5 fruit fly cellular contexts compared by ENCODE assay signal in genomic region chr2L:11813665-11814087, dm6.
A peak's percentile ranks its signal among the peaks of the same experiment; 100 is the strongest.
TF ChIP-seq lines count a peak whose summit lies in the region.

TSS of gene CycY (minus strand) at chr2L:11813780.

- no peak for TF ChIP-seq CTCF in whole organism, embryonic (GFP tag; optimal IDR thresholded peaks at IDR 0.05; lab: Kevin White, UChicago)

TF ChIP-seq in whole organism, adult, 20 proteins besides CTCF, POLR2A, EP300 and RAD21:
- no peak for TF ChIP-seq tj (GFP tag; optimal IDR thresholded peaks at IDR 0.05; lab: Kevin White, UChicago)
- peak; percentile 11 for TF ChIP-seq kay (GFP tag; lab: Kevin White, UChicago; ENCODE audit: borderline replicate concordance)

TF ChIP-seq in whole organism, embryonic, 481 proteins besides CTCF, POLR2A, EP300 and RAD21 (continues in another document):
- no peak for TF ChIP-seq ken (GFP tag; IDR thresholded peaks at IDR 0.05; lab: Robert Waterston, UW)
- no peak for TF ChIP-seq zfh2 (GFP tag; optimal IDR thresholded peaks at IDR 0.05; lab: Kevin White, UChicago)
- no peak for TF ChIP-seq CG31224 (GFP tag; IDR thresholded peaks at IDR 0.05; lab: Robert Waterston, UW)
- TF ChIP-seq ara (GFP tag; IDR thresholded peaks at IDR 0.05; lab: Robert Waterston, UW) = no peak
- no peak for TF ChIP-seq kni (GFP tag; optimal IDR thresholded peaks at IDR 0.05; lab: Kevin White, UChicago)
- TF ChIP-seq trem (tag; optimal IDR thresholded peaks at IDR 0.05; lab: Kevin White, UChicago) = peak; percentile 69
- TF ChIP-seq BEAF-32 (GFP tag; optimal IDR thresholded peaks at IDR 0.05; lab: Kevin White, UChicago) = peak; percentile 79
- TF ChIP-seq Xbp1 (GFP tag; optimal IDR thresholded peaks at IDR 0.05; lab: Kevin White, UChicago) = peak; percentile 34
- TF ChIP-seq her (GFP tag; optimal IDR thresholded peaks at IDR 0.05; lab: Kevin White, UChicago) = no peak
- TF ChIP-seq oc (tag; optimal IDR thresholded peaks at IDR 0.05; lab: Kevin White, UChicago) = no peak
- no peak for TF ChIP-seq CG3163 (GFP tag; optimal IDR thresholded peaks at IDR 0.05; lab: Kevin White, UChicago)
- TF ChIP-seq CG10959 (GFP tag; IDR thresholded peaks at IDR 0.05; lab: Robert Waterston, UW) = no peak
- TF ChIP-seq Antp (GFP tag; optimal IDR thresholded peaks at IDR 0.05; lab: Kevin White, UChicago) = no peak
- peak; percentile 65 for TF ChIP-seq knrl (GFP tag; IDR thresholded peaks at IDR 0.05; lab: Robert Waterston, UW; ENCODE audit: partially characterized antibody)
- peak; percentile 22 for TF ChIP-seq Ets97D (GFP tag; optimal IDR thresholded peaks at IDR 0.05; lab: Kevin White, UChicago)
- TF ChIP-seq Fer1 (GFP tag; optimal IDR thresholded peaks at IDR 0.05; lab: Kevin White, UChicago) = no peak
- TF ChIP-seq CG11085 (GFP tag; IDR thresholded peaks at IDR 0.05; lab: Robert Waterston, UW) = no peak
- peak in 1 of 2 experiments; percentile 14 for TF ChIP-seq bsh (GFP tag; optimal IDR thresholded peaks at IDR 0.05; lab: Kevin White, UChicago)
- no peak for TF ChIP-seq CG3995 (GFP tag; optimal IDR thresholded peaks at IDR 0.05; lab: Kevin White, UChicago)
- no peak for TF ChIP-seq slp2 (GFP tag; optimal IDR thresholded peaks at IDR 0.05; lab: Kevin White, UChicago)
- TF ChIP-seq cad (GFP tag; optimal IDR thresholded peaks at IDR 0.05; lab: Kevin White, UChicago) = no peak
- no peak for TF ChIP-seq lov (optimal IDR thresholded peaks at IDR 0.05; lab: Kevin White, UChicago)
- TF ChIP-seq lov (GFP tag; IDR thresholded peaks at IDR 0.05; lab: Robert Waterston, UW) = no peak

TF ChIP-seq in whole organism, prepupa, 60 proteins besides CTCF, POLR2A, EP300 and RAD21:
- TF ChIP-seq acj6 (GFP tag; optimal IDR thresholded peaks at IDR 0.05; lab: Kevin White, UChicago) (no peak), Ets21C (GFP tag; optimal IDR thresholded peaks at IDR 0.05; lab: Kevin White, UChicago) (no peak), Sox102F (GFP tag; optimal IDR thresholded peaks at IDR 0.05; lab: Kevin White, UChicago) (no peak), CG6276 (GFP tag; optimal IDR thresholded peaks at IDR 0.05; lab: Kevin White, UChicago) (no peak), fd59A (GFP tag; optimal IDR thresholded peaks at IDR 0.05; lab: Kevin White, UChicago) (no peak), svp (GFP tag; lab: Kevin White, UChicago) (peak; percentile 45), CG1621 (tag; optimal IDR thresholded peaks at IDR 0.05; lab: Kevin White, UChicago) (no peak), CG15336 (GFP tag; IDR thresholded peaks at IDR 0.05; lab: Robert Waterston, UW) (no peak), Eip78C (GFP tag; lab: Kevin White, UChicago) (peak; percentile 71), Hr4 (GFP tag; optimal IDR thresholded peaks at IDR 0.05; lab: Kevin White, UChicago) (peak; percentile 5), cyc (GFP tag; optimal IDR thresholded peaks at IDR 0.05; lab: Kevin White, UChicago) (no peak), Ets96B (tag; optimal IDR thresholded peaks at IDR 0.05; lab: Kevin White, UChicago) (no peak), CG34406 (GFP tag; optimal IDR thresholded peaks at IDR 0.05; lab: Kevin White, UChicago) (no peak), CG7368 (GFP tag; optimal IDR thresholded peaks at IDR 0.05; lab: Kevin White, UChicago) (no peak), Blimp-1 (GFP tag; optimal IDR thresholded peaks at IDR 0.05; lab: Kevin White, UChicago) (no peak), achi (GFP tag; optimal IDR thresholded peaks at IDR 0.05; lab: Kevin White, UChicago) (no peak), spab (GFP tag; optimal IDR thresholded peaks at IDR 0.05; lab: Kevin White, UChicago) (no peak)

TF ChIP-seq in whole organism, pupa, 21 proteins besides CTCF, POLR2A, EP300 and RAD21:
- TF ChIP-seq CG8159 (tag; optimal IDR thresholded peaks at IDR 0.05; lab: Kevin White, UChicago) (peak; percentile 1), CG15710 (tag; optimal IDR thresholded peaks at IDR 0.05; lab: Kevin White, UChicago) (no peak)

TF ChIP-seq in whole organism, wandering third instar larva, 38 proteins besides CTCF, POLR2A, EP300 and RAD21:
- no peak for TF ChIP-seq dl (GFP tag; optimal IDR thresholded peaks at IDR 0.05; lab: Kevin White, UChicago; ENCODE audit: insufficient read depth in 1 of 2, partially characterized antibody in 2 of 2)
- no peak for TF ChIP-seq Mio (GFP tag; optimal IDR thresholded peaks at IDR 0.05; lab: Kevin White, UChicago)
- TF ChIP-seq ey (GFP tag; optimal IDR thresholded peaks at IDR 0.05; lab: Kevin White, UChicago) = no peak
- TF ChIP-seq Dfd (GFP tag; optimal IDR thresholded peaks at IDR 0.05; lab: Kevin White, UChicago) = no peak
- no peak for TF ChIP-seq usp (GFP tag; optimal IDR thresholded peaks at IDR 0.05; lab: Kevin White, UChicago)
- TF ChIP-seq foxo (GFP tag; optimal IDR thresholded peaks at IDR 0.05; lab: Kevin White, UChicago) = peak in 1 of 2 experiments; percentile 11
- no peak for TF ChIP-seq Abd-B (GFP tag; optimal IDR thresholded peaks at IDR 0.05; lab: Kevin White, UChicago)
- no peak for TF ChIP-seq CG9705 (GFP tag; optimal IDR thresholded peaks at IDR 0.05; lab: Kevin White, UChicago)
- TF ChIP-seq lola (GFP tag; optimal IDR thresholded peaks at IDR 0.05; lab: Kevin White, UChicago) = no peak
- TF ChIP-seq GATAd (GFP tag; optimal IDR thresholded peaks at IDR 0.05; lab: Kevin White, UChicago) = no peak
- TF ChIP-seq Sp1 (GFP tag; optimal IDR thresholded peaks at IDR 0.05; lab: Kevin White, UChicago) = peak; percentile 3
- no peak for TF ChIP-seq rgr (GFP tag; optimal IDR thresholded peaks at IDR 0.05; lab: Kevin White, UChicago)
- TF ChIP-seq h (GFP tag; optimal IDR thresholded peaks at IDR 0.05; lab: Kevin White, UChicago) = no peak
- no peak for TF ChIP-seq dmrt93B (GFP tag; optimal IDR thresholded peaks at IDR 0.05; lab: Kevin White, UChicago)
- TF ChIP-seq CrebA (GFP tag; optimal IDR thresholded peaks at IDR 0.05; lab: Kevin White, UChicago; ENCODE audit: borderline replicate concordance) = no peak
- peak; percentile 63 for TF ChIP-seq brk (GFP tag; optimal IDR thresholded peaks at IDR 0.05; lab: Kevin White, UChicago)
- no peak for TF ChIP-seq sv (GFP tag; optimal IDR thresholded peaks at IDR 0.05; lab: Kevin White, UChicago)
- TF ChIP-seq HLH106 (tag; optimal IDR thresholded peaks at IDR 0.05; lab: Kevin White, UChicago) = peak; percentile 5
